Worm (Caenorhabditis elegans) whole organism, L2 larva: ENCODE measurements around the gene pqn-53.

Experiments
- alr-1 ChIP-seq: fragments of 150-350 bp; optimal IDR thresholded peaks from 2 replicates; lab custom pipeline; 2014; ENCODE audit warnings: missing biosample characterization, missing genetic modification characterization
- crh-2 ChIP-seq: sonication (generic microtip); optimal IDR thresholded peaks from 2 replicates; lab custom pipeline; 2017; ENCODE audit warnings: missing biosample characterization, missing genetic modification characterization
- egl-27 ChIP-seq: sonication (generic microtip); optimal IDR thresholded peaks from 3 replicates; lab custom pipeline; 2017; ENCODE audit warnings: missing biosample characterization, missing genetic modification reagents, missing genetic modification characterization
- lin-13 ChIP-seq: fragments of 150-350 bp; optimal IDR thresholded peaks from 2 replicates; lab custom pipeline; 2014; ENCODE audit warnings: missing biosample characterization, missing genetic modification reagents, missing genetic modification characterization
- nhr-77 ChIP-seq: fragments of 150-350 bp; optimal IDR thresholded peaks from 2 replicates; lab custom pipeline; 2014; ENCODE audit warnings: missing biosample characterization, missing genetic modification characterization
- unc-62 ChIP-seq: fragments of 150-350 bp; optimal IDR thresholded peaks from 2 replicates; lab custom pipeline; 2014; ENCODE audit warnings: missing biosample characterization, missing genetic modification reagents, missing genetic modification characterization

ce11 chrV:12020940-12021339, 44.3 kb downstream of the pqn-53 start:
- no peak for TF ChIP-seq nhr-77 (tag; lab: Kevin White, UChicago)
- no peak for TF ChIP-seq lin-13 (GFP tag; lab: Kevin White, UChicago)
- no peak for TF ChIP-seq unc-62 (GFP tag; lab: Kevin White, UChicago)
- TF ChIP-seq crh-2, result no peak
- TF ChIP-seq alr-1 (tag; lab: Kevin White, UChicago), result no peak
- TF ChIP-seq egl-27 (tag; lab: Kevin White, UChicago), result no peak
